Worm (Caenorhabditis elegans) whole organism, mixed stage, embryonic: ENCODE data around the gene pcf-11.

Experiments used
- bed-3 ChIP-seq: fragments of 200-800 bp; sonication (Bioruptor generic); optimal IDR thresholded peaks from 3 replicates; lab custom pipeline; 2018; ENCODE audit warnings: mild to moderate bottlenecking, missing genetic modification characterization, moderate library complexity, missing compliant biosample characterization
- cnd-1 ChIP-seq: fragments of 200-800 bp; sonication (Bioruptor generic); optimal IDR thresholded peaks from 2 replicates; lab custom pipeline; 2018; ENCODE audit warnings: mild to moderate bottlenecking, missing genetic modification characterization, missing compliant biosample characterization
- elt-1 ChIP-seq: sonication (generic microtip); optimal IDR thresholded peaks from 2 replicates; lab custom pipeline; 2017; ENCODE audit warnings: missing genetic modification characterization, mild to moderate bottlenecking, missing compliant biosample characterization, antibody characterized with exemption, moderate library complexity, borderline replicate concordance; ENCODE audit not compliant: insufficient read depth
- lsy-2 ChIP-seq: fragments of 150-350 bp; optimal IDR thresholded peaks from 2 replicates; lab custom pipeline; 2014; ENCODE audit warnings: missing biosample characterization, missing genetic modification characterization
- nhr-12 ChIP-seq: fragments of 150-350 bp; optimal IDR thresholded peaks from 2 replicates; lab custom pipeline; 2014; ENCODE audit warnings: missing biosample characterization, missing genetic modification characterization
- pha-4 ChIP-seq: fragments of 150-350 bp; optimal IDR thresholded peaks from 2 replicates; lab custom pipeline; 2018; ENCODE audit warnings: missing biosample characterization, missing genetic modification reagents, missing genetic modification characterization
- snpc-4 ChIP-seq: fragments of 150-350 bp; optimal IDR thresholded peaks from 2 replicates; lab custom pipeline; 2014; ENCODE audit warnings: missing biosample characterization, missing genetic modification characterization
- unc-62 ChIP-seq: fragments of 150-350 bp; optimal IDR thresholded peaks from 2 replicates; lab custom pipeline; 2014; ENCODE audit warnings: missing biosample characterization, missing genetic modification reagents, missing genetic modification characterization

ce11 chrIII:4998956-4999425, 25.7 kb upstream of the pcf-11 start, which contains the start of gene smcr-8:
- TF ChIP-seq nhr-12 (tag; lab: Kevin White, UChicago) (no peak), elt-1 (tag; lab: Kevin White, UChicago) (no peak), unc-62 (GFP tag; lab: Kevin White, UChicago) (no peak), cnd-1 (tag; lab: Kevin White, UChicago) (no peak), lsy-2 (no peak), bed-3 (GFP tag; lab: Kevin White, UChicago) (no peak), pha-4 (tag; lab: Kevin White, UChicago) (no peak), snpc-4 (no peak)
